Worm (Caenorhabditis elegans) whole organism, young adult: ENCODE measurements around the gene srh-79.

Experiments
- D2030.7 ChIP-seq: fragments of 200-800 bp; sonication (Bioruptor generic); IDR thresholded peaks from 2 replicates; pipeline ENCODE4 v1.3.6; 2022; ENCODE audit warnings: missing genetic modification reagents, missing genetic modification characterization, missing compliant biosample characterization
- F57A8.1 ChIP-seq: fragments of 200-800 bp; sonication (Bioruptor generic); optimal IDR thresholded peaks from 2 replicates; lab custom pipeline; 2018; ENCODE audit warnings: mild to moderate bottlenecking, missing genetic modification characterization, moderate library complexity, missing compliant biosample characterization
- atf-7 ChIP-seq: sonication (generic microtip); optimal IDR thresholded peaks from 2 replicates; lab custom pipeline; 2017; ENCODE audit warnings: mild to moderate bottlenecking, missing genetic modification characterization, missing compliant biosample characterization
- dox-1 ChIP-seq: fragments of 200-800 bp; sonication (Bioruptor generic); IDR thresholded peaks from 2 replicates; pipeline ENCODE4 v1.3.6; 2022; ENCODE audit warnings: missing genetic modification reagents, missing genetic modification characterization, missing compliant biosample characterization
- efl-1 ChIP-seq: fragments of 150-350 bp; optimal IDR thresholded peaks from 2 replicates; lab custom pipeline; 2014; ENCODE audit warnings: missing biosample characterization, missing genetic modification reagents, missing genetic modification characterization
- hlh-12 ChIP-seq: sonication (generic microtip); optimal IDR thresholded peaks from 2 replicates; lab custom pipeline; 2016; ENCODE audit warnings: missing genetic modification characterization, missing compliant biosample characterization
- lin-54 ChIP-seq: fragments of 200-800 bp; sonication (Bioruptor generic); optimal IDR thresholded peaks from 2 replicates; lab custom pipeline; 2018; ENCODE audit warnings: mild to moderate bottlenecking, missing genetic modification characterization, missing compliant biosample characterization
- lir-1 ChIP-seq: fragments of 200-800 bp; sonication (Bioruptor generic); conservative IDR thresholded peaks from 2 replicates; pipeline ENCODE4 v1.3.6; 2022; ENCODE audit warnings: missing genetic modification reagents, missing genetic modification characterization, missing compliant biosample characterization
- pha-4 ChIP-seq: fragments of 150-350 bp; sonication (generic microtip); optimal IDR thresholded peaks from 2 replicates; lab custom pipeline; 2014; ENCODE audit warnings: missing biosample characterization, missing genetic modification reagents, missing genetic modification characterization
- snpc-4 ChIP-seq, 5 experiments: fragments of 150-350 bp in 1 of 5; sonication (generic microtip) in 4 of 5; optimal IDR thresholded peaks; 2 replicates each; lab custom pipeline; 2014 to 2018; ENCODE audit warnings: missing genetic modification characterization in 5 of 5, missing biosample characterization in 3 of 5, antibody characterized with exemption in 2 of 5, mild to moderate bottlenecking in 2 of 5, missing compliant biosample characterization in 2 of 5, missing genotype in 2 of 5, moderate library complexity in 2 of 5, missing genetic modification reagents in 1 of 5

- TF ChIP-seq efl-1 (GFP tag; lab: Kevin White, UChicago), result no peak
- TF ChIP-seq lin-54, result no peak
- TF ChIP-seq hlh-12, result no peak
- TF ChIP-seq pha-4, result no peak
- TF ChIP-seq dox-1 (GFP tag; lab: Robert Waterston, UW), result no peak
- no peak for TF ChIP-seq lir-1 (GFP tag; lab: Robert Waterston, UW)
- no peak for TF ChIP-seq atf-7 (tag; lab: Kevin White, UChicago)
- TF ChIP-seq D2030.7 (GFP tag; lab: Robert Waterston, UW), result no peak
- TF ChIP-seq F57A8.1 (GFP tag; lab: Kevin White, UChicago), result no peak
- no peak for TF ChIP-seq snpc-4 (GFP tag; optimal IDR thresholded peaks at IDR 0.05; lab: Kevin White, UChicago)
- no peak for TF ChIP-seq snpc-4 (tag; optimal IDR thresholded peaks at IDR 0.05; lab: Kevin White, UChicago)
Observed at ce11 chrV:7545187-7545586, 47.6 kb downstream of the srh-79 start, which contains the start of the genes C54F6.19 and nhx-3.
